Worm (Caenorhabditis elegans): ENCODE results near the gene his-5.
A peak's percentile ranks its signal among the peaks of the same experiment; 100 is the strongest.

The his-5 gene

ce11 chrV:8517711-8518110, 17.3 kb upstream of the his-5 start:
- TF ChIP-seq ztf-29 (GFP tag; IDR thresholded peaks at IDR 0.05) (no peak), cog-1 (tag; optimal IDR thresholded peaks at IDR 0.05) (no peak), T22C8.4 (GFP tag; IDR thresholded peaks at IDR 0.05) (no peak), ztf-23 (GFP tag; IDR thresholded peaks at IDR 0.05) (no peak), med-1 (GFP tag; optimal IDR thresholded peaks at IDR 0.05; ENCODE audit: insufficient read depth) (no peak), klf-2 (GFP tag; conservative IDR thresholded peaks at IDR 0.05) (no peak), ref-1 (GFP tag; conservative IDR thresholded peaks at IDR 0.05) (no peak), flt-1 (GFP tag; IDR thresholded peaks at IDR 0.05) (no peak), tab-1 (GFP tag; IDR thresholded peaks at IDR 0.05) (no peak)

ce11 chrV:8518283-8518682, 16.7 kb upstream of the his-5 start:
- TF ChIP-seq klf-2 (GFP tag; conservative IDR thresholded peaks at IDR 0.05) (no peak), ref-1 (GFP tag; conservative IDR thresholded peaks at IDR 0.05) (no peak), tab-1 (GFP tag; IDR thresholded peaks at IDR 0.05) (no peak), ztf-29 (GFP tag; IDR thresholded peaks at IDR 0.05) (no peak), med-1 (GFP tag; optimal IDR thresholded peaks at IDR 0.05; ENCODE audit: insufficient read depth) (no peak), T22C8.4 (GFP tag; IDR thresholded peaks at IDR 0.05) (no peak), ztf-23 (GFP tag; IDR thresholded peaks at IDR 0.05) (no peak), cog-1 (tag; optimal IDR thresholded peaks at IDR 0.05) (no peak), flt-1 (GFP tag; IDR thresholded peaks at IDR 0.05) (no peak)

- TF ChIP-seq med-1 (GFP tag; optimal IDR thresholded peaks at IDR 0.05; ENCODE audit: insufficient read depth) (no peak), ztf-23 (GFP tag; IDR thresholded peaks at IDR 0.05) (no peak)
These were observed 16.1 kb upstream of the his-5 start, which contains the start of gene F45F2.10 for ce11 chrV:8518822-8519392. Gene F45F2.10, minus strand, starts transcription at chrV:8518872.

- TF ChIP-seq tab-1 (GFP tag; IDR thresholded peaks at IDR 0.05) (no peak), T22C8.4 (GFP tag; IDR thresholded peaks at IDR 0.05) (no peak), flt-1 (GFP tag; IDR thresholded peaks at IDR 0.05) (no peak), klf-2 (GFP tag; conservative IDR thresholded peaks at IDR 0.05) (no peak), med-1 (GFP tag; optimal IDR thresholded peaks at IDR 0.05; ENCODE audit: insufficient read depth) (no peak), cog-1 (tag; optimal IDR thresholded peaks at IDR 0.05) (no peak), ztf-23 (GFP tag; IDR thresholded peaks at IDR 0.05) (no peak), ref-1 (GFP tag; conservative IDR thresholded peaks at IDR 0.05) (no peak), ztf-29 (GFP tag; IDR thresholded peaks at IDR 0.05) (no peak)
These were observed 14.0 kb upstream of the his-5 start, which contains the start of the genes F45F2.11 and otpl-7 for ce11 chrV:8520846-8521553. Gene F45F2.11, minus strand, starts transcription at chrV:8520896. Gene otpl-7, plus strand, starts transcription at chrV:8521503.

- TF ChIP-seq ztf-29 (GFP tag; IDR thresholded peaks at IDR 0.05) (no peak), flt-1 (GFP tag; IDR thresholded peaks at IDR 0.05) (no peak), ztf-23 (GFP tag; IDR thresholded peaks at IDR 0.05) (no peak), cog-1 (tag; optimal IDR thresholded peaks at IDR 0.05) (no peak), klf-2 (GFP tag; conservative IDR thresholded peaks at IDR 0.05) (no peak), med-1 (GFP tag; optimal IDR thresholded peaks at IDR 0.05; ENCODE audit: insufficient read depth) (no peak), T22C8.4 (GFP tag; IDR thresholded peaks at IDR 0.05) (no peak), ref-1 (GFP tag; conservative IDR thresholded peaks at IDR 0.05) (no peak), tab-1 (GFP tag; IDR thresholded peaks at IDR 0.05) (no peak)
These were observed 9.2 kb upstream of the his-5 start, which contains the start of gene otpl-6 for ce11 chrV:8525774-8526173. Gene otpl-6, plus strand, starts transcription at chrV:8526074.

ce11 chrV:8529219-8529618, 5.8 kb upstream of the his-5 start, which contains the start of gene otpl-5:
Gene otpl-5, plus strand, starts transcription at chrV:8529519.
- TF ChIP-seq klf-2 (GFP tag; conservative IDR thresholded peaks at IDR 0.05) (no peak), ztf-29 (GFP tag; IDR thresholded peaks at IDR 0.05) (no peak), T22C8.4 (GFP tag; IDR thresholded peaks at IDR 0.05) (no peak), ztf-23 (GFP tag; IDR thresholded peaks at IDR 0.05) (no peak), med-1 (GFP tag; optimal IDR thresholded peaks at IDR 0.05; ENCODE audit: insufficient read depth) (no peak), flt-1 (GFP tag; IDR thresholded peaks at IDR 0.05) (no peak), ref-1 (GFP tag; conservative IDR thresholded peaks at IDR 0.05) (no peak), tab-1 (GFP tag; IDR thresholded peaks at IDR 0.05) (no peak), cog-1 (tag; optimal IDR thresholded peaks at IDR 0.05) (no peak)

ce11 chrV:8533067-8533466, 1.9 kb upstream of the his-5 start, which contains the start of the genes his-8 and his-7:
Gene his-8, minus strand, starts transcription at chrV:8533086.
Gene his-7, plus strand, starts transcription at chrV:8533379.
- TF ChIP-seq flt-1 (GFP tag; IDR thresholded peaks at IDR 0.05): peak; percentile 77

ce11 chrV:8533916-8534315, 1.1 kb upstream of the his-5 start:
- TF ChIP-seq klf-2 (GFP tag; conservative IDR thresholded peaks at IDR 0.05): no peak
- no peak for TF ChIP-seq cog-1 (tag; optimal IDR thresholded peaks at IDR 0.05)

- TF ChIP-seq klf-2 (GFP tag; conservative IDR thresholded peaks at IDR 0.05) (no peak), ztf-23 (GFP tag; IDR thresholded peaks at IDR 0.05) (no peak), flt-1 (GFP tag; IDR thresholded peaks at IDR 0.05) (no peak), ztf-29 (GFP tag; IDR thresholded peaks at IDR 0.05) (no peak), med-1 (GFP tag; optimal IDR thresholded peaks at IDR 0.05; ENCODE audit: insufficient read depth) (no peak), ref-1 (GFP tag; conservative IDR thresholded peaks at IDR 0.05) (no peak), tab-1 (GFP tag; IDR thresholded peaks at IDR 0.05) (no peak), T22C8.4 (GFP tag; IDR thresholded peaks at IDR 0.05) (no peak), cog-1 (tag; optimal IDR thresholded peaks at IDR 0.05) (no peak)
These were observed 1.2 kb downstream of the his-5 start, which contains the start of gene his-39 for ce11 chrV:8536213-8536612. Gene his-39, plus strand, starts transcription at chrV:8536513.

ce11 chrV:8537031-8537430, 2.0 kb downstream of the his-5 start, which contains the start of gene otpl-4:
Gene otpl-4, plus strand, starts transcription at chrV:8537331.
- TF ChIP-seq T22C8.4 (GFP tag; IDR thresholded peaks at IDR 0.05) (no peak), flt-1 (GFP tag; IDR thresholded peaks at IDR 0.05) (no peak), ztf-23 (GFP tag; IDR thresholded peaks at IDR 0.05) (no peak), cog-1 (tag; optimal IDR thresholded peaks at IDR 0.05) (no peak), med-1 (GFP tag; optimal IDR thresholded peaks at IDR 0.05; ENCODE audit: insufficient read depth) (no peak), ztf-29 (GFP tag; IDR thresholded peaks at IDR 0.05) (no peak), klf-2 (GFP tag; conservative IDR thresholded peaks at IDR 0.05) (no peak), tab-1 (GFP tag; IDR thresholded peaks at IDR 0.05) (no peak)

Measured in whole organism, midembryonic.